Worm (Caenorhabditis elegans) whole organism, late embryonic: ENCODE measurements around the gene C54F6.12.

Experiments used
- hlh-6 ChIP-seq: sonication (generic microtip); optimal IDR thresholded peaks from 2 replicates; lab custom pipeline; 2016; ENCODE audit warnings: missing genotype, missing genetic modification characterization, missing compliant biosample characterization
- pqm-1 ChIP-seq: sonication (generic microtip); optimal IDR thresholded peaks from 2 replicates; lab custom pipeline; 2016; ENCODE audit warnings: missing genetic modification characterization, missing compliant biosample characterization
- unc-55 ChIP-seq: sonication (generic microtip); optimal IDR thresholded peaks from 2 replicates; lab custom pipeline; 2017; ENCODE audit warnings: missing biosample characterization, missing genetic modification reagents, missing genetic modification characterization

- TF ChIP-seq pqm-1 (tag; lab: Kevin White, UChicago), result no peak
- TF ChIP-seq hlh-6 (tag; lab: Kevin White, UChicago), result no peak
- no peak for TF ChIP-seq unc-55
These were observed 12.2 kb downstream of the C54F6.12 start, which contains the start of gene C54F6.18 for ce11 chrV:7525695-7526094.
